Worm (Caenorhabditis elegans) whole organism, young adult: ENCODE data around the gene str-19.

Experiments
- B0261.1 ChIP-seq: sonication (generic microtip); optimal IDR thresholded peaks from 2 replicates; lab custom pipeline; 2016; ENCODE audit warnings: mild to moderate bottlenecking, missing genetic modification characterization, moderate library complexity, missing compliant biosample characterization
- F10E7.11 ChIP-seq: sonication (generic microtip); optimal IDR thresholded peaks from 2 replicates; lab custom pipeline; 2017; ENCODE audit warnings: mild to moderate bottlenecking, missing genetic modification characterization, moderate library complexity, missing compliant biosample characterization
- F22D6.2 ChIP-seq: sonication (generic microtip); optimal IDR thresholded peaks from 2 replicates; lab custom pipeline; 2016; ENCODE audit warnings: mild to moderate bottlenecking, missing genetic modification characterization, missing compliant biosample characterization
- F37B4.10 ChIP-seq: fragments of 200-800 bp; sonication (Bioruptor generic); IDR thresholded peaks from 2 replicates; pipeline ENCODE4 v1.3.6; 2022; ENCODE audit warnings: missing genetic modification characterization, missing compliant biosample characterization
- F49E8.2 ChIP-seq: sonication (generic microtip); optimal IDR thresholded peaks from 3 replicates; lab custom pipeline; 2017; ENCODE audit warnings: missing genetic modification characterization, mild to moderate bottlenecking, missing compliant biosample characterization, antibody characterized with exemption, moderate library complexity; ENCODE audit not compliant: insufficient read depth
- F52B5.7 ChIP-seq: sonication (generic microtip); optimal IDR thresholded peaks from 2 replicates; lab custom pipeline; 2016; ENCODE audit warnings: mild to moderate bottlenecking, missing genetic modification characterization, missing compliant biosample characterization
- F57C9.4 ChIP-seq: sonication (generic microtip); optimal IDR thresholded peaks from 2 replicates; lab custom pipeline; 2017; ENCODE audit warnings: mild to moderate bottlenecking, missing genetic modification characterization, missing compliant biosample characterization
- K11D2.4 ChIP-seq: fragments of 200-800 bp; sonication (Bioruptor generic); IDR thresholded peaks from 2 replicates; pipeline ENCODE4 v1.3.6; 2022; ENCODE audit warnings: missing genetic modification reagents, missing genetic modification characterization, missing compliant biosample characterization
- T07F8.4 ChIP-seq: sonication (generic microtip); optimal IDR thresholded peaks from 2 replicates; lab custom pipeline; 2016; ENCODE audit warnings: mild to moderate bottlenecking, missing genetic modification characterization, moderate library complexity, missing compliant biosample characterization
- ZK185.1 ChIP-seq: sonication (generic microtip); optimal IDR thresholded peaks from 2 replicates; lab custom pipeline; 2016; ENCODE audit warnings: mild to moderate bottlenecking, missing genetic modification characterization, missing compliant biosample characterization; ENCODE audit not compliant: poor library complexity, severe bottlenecking
- akir-1 ChIP-seq: fragments of 200-800 bp; sonication (Bioruptor generic); optimal IDR thresholded peaks from 2 replicates; lab custom pipeline; 2018; ENCODE audit warnings: mild to moderate bottlenecking, missing genetic modification characterization, moderate library complexity, missing compliant biosample characterization
- aptf-2 ChIP-seq: fragments of 200-800 bp; sonication (Bioruptor generic); conservative IDR thresholded peaks from 2 replicates; pipeline ENCODE4 v1.3.6; 2022; ENCODE audit warnings: missing genetic modification reagents, missing genetic modification characterization, missing compliant biosample characterization
- attf-3 ChIP-seq: fragments of 200-800 bp; sonication (Bioruptor generic); conservative IDR thresholded peaks from 2 replicates; pipeline ENCODE4 v1.3.6; 2022; ENCODE audit warnings: missing genetic modification reagents, missing genetic modification characterization, missing compliant biosample characterization
- attf-6 ChIP-seq: fragments of 200-800 bp; sonication (Bioruptor generic); IDR thresholded peaks from 2 replicates; pipeline ENCODE4 v1.3.6; 2022; ENCODE audit warnings: missing genetic modification reagents, missing genetic modification characterization, missing compliant biosample characterization
- bed-1 ChIP-seq: fragments of 200-800 bp; sonication (Bioruptor generic); IDR thresholded peaks from 2 replicates; pipeline ENCODE4 v1.3.6; 2022; ENCODE audit warnings: missing genetic modification reagents, missing genetic modification characterization, missing compliant biosample characterization
- bed-2 ChIP-seq: fragments of 200-800 bp; sonication (Bioruptor generic); IDR thresholded peaks from 2 replicates; pipeline ENCODE4 v1.3.6; 2022; ENCODE audit warnings: missing genetic modification reagents, missing genetic modification characterization, missing compliant biosample characterization
- cebp-1 ChIP-seq, 2 experiments: fragments of 200-800 bp in 1 of 2; sonication (Bioruptor generic) in 1 of 2; sonication (generic microtip) in 1 of 2; IDR thresholded peaks in 1 of 2; optimal IDR thresholded peaks in 1 of 2; 2 replicates each; pipeline versions ENCODE4 v1.3.6 to Lab custom; 2017 to 2022; ENCODE audit warnings: missing compliant biosample characterization in 2 of 2, missing genetic modification characterization in 2 of 2, mild to moderate bottlenecking in 1 of 2, missing genetic modification reagents in 1 of 2, moderate library complexity in 1 of 2
- cebp-2 ChIP-seq: fragments of 200-800 bp; sonication (Bioruptor generic); IDR thresholded peaks from 2 replicates; pipeline ENCODE4 v1.3.6; 2022; ENCODE audit warnings: missing genetic modification characterization, missing compliant biosample characterization
- ceh-27 ChIP-seq: fragments of 200-800 bp; sonication (Bioruptor generic); optimal IDR thresholded peaks from 2 replicates; lab custom pipeline; 2018; ENCODE audit warnings: mild to moderate bottlenecking, missing genetic modification characterization, moderate library complexity, missing compliant biosample characterization
- ceh-58 ChIP-seq: fragments of 200-800 bp; sonication (Bioruptor generic); IDR thresholded peaks from 2 replicates; pipeline ENCODE4 v1.3.6; 2022; ENCODE audit warnings: missing genetic modification characterization, missing compliant biosample characterization
- ceh-91 ChIP-seq: fragments of 200-800 bp; sonication (Bioruptor generic); IDR thresholded peaks from 2 replicates; pipeline ENCODE4 v1.3.6; 2022; ENCODE audit warnings: missing genetic modification reagents, missing genetic modification characterization, missing compliant biosample characterization
- dpl-1 ChIP-seq: fragments of 150-350 bp; optimal IDR thresholded peaks from 2 replicates; lab custom pipeline; 2014; ENCODE audit warnings: missing biosample characterization, missing genetic modification reagents, missing genetic modification characterization
- egrh-3 ChIP-seq: fragments of 200-800 bp; sonication (Bioruptor generic); IDR thresholded peaks from 2 replicates; pipeline ENCODE4 v1.3.6; 2022; ENCODE audit warnings: missing genetic modification reagents, missing genetic modification characterization, missing compliant biosample characterization
- fkh-3 ChIP-seq: sonication (generic microtip); optimal IDR thresholded peaks from 2 replicates; lab custom pipeline; 2016; ENCODE audit warnings: mild to moderate bottlenecking, missing genetic modification characterization, missing compliant biosample characterization
- gei-17 ChIP-seq: fragments of 200-800 bp; sonication (Bioruptor generic); optimal IDR thresholded peaks from 2 replicates; lab custom pipeline; 2018; ENCODE audit warnings: mild to moderate bottlenecking, missing genetic modification characterization, missing compliant biosample characterization
- him-1 ChIP-seq: sonication (generic microtip); optimal IDR thresholded peaks from 2 replicates; lab custom pipeline; 2016; ENCODE audit warnings: missing genotype, missing genetic modification reagents, missing genetic modification characterization, missing compliant biosample characterization
- hmg-1.2 ChIP-seq: fragments of 200-800 bp; sonication (Bioruptor generic); IDR thresholded peaks from 2 replicates; pipeline ENCODE4 v1.3.6; 2022; ENCODE audit warnings: missing genetic modification reagents, missing genetic modification characterization, missing compliant biosample characterization
- lag-1 ChIP-seq: fragments of 200-800 bp; sonication (Bioruptor generic); IDR thresholded peaks from 2 replicates; pipeline ENCODE4 v1.3.6; 2022; ENCODE audit warnings: missing genetic modification reagents, missing genetic modification characterization, missing compliant biosample characterization
- lin-35 ChIP-seq, 3 experiments: fragments of 150-350 bp in 2 of 3; sonication (generic microtip) in 1 of 3; optimal IDR thresholded peaks; 2 replicates each; lab custom pipeline; 2014 to 2018; ENCODE audit warnings: missing biosample characterization in 3 of 3, missing genetic modification characterization in 3 of 3, missing genetic modification reagents in 3 of 3
- lin-40 ChIP-seq: sonication (generic microtip); optimal IDR thresholded peaks from 2 replicates; lab custom pipeline; 2016; ENCODE audit warnings: missing genetic modification characterization, mild to moderate bottlenecking, missing compliant biosample characterization, missing genotype, missing genetic modification reagents
- madf-10 ChIP-seq: sonication (generic microtip); optimal IDR thresholded peaks from 2 replicates; lab custom pipeline; 2016; ENCODE audit warnings: mild to moderate bottlenecking, missing genetic modification characterization, missing compliant biosample characterization
- madf-8 ChIP-seq: fragments of 200-800 bp; sonication (Bioruptor generic); conservative IDR thresholded peaks from 2 replicates; pipeline ENCODE4 v1.3.6; 2022; ENCODE audit warnings: missing genetic modification reagents, missing genetic modification characterization, missing compliant biosample characterization
- mcd-1 ChIP-seq: fragments of 200-800 bp; sonication (Bioruptor generic); IDR thresholded peaks from 2 replicates; pipeline ENCODE4 v1.3.6; 2022; ENCODE audit warnings: missing genetic modification reagents, missing genetic modification characterization, missing compliant biosample characterization
- mes-4 ChIP-seq: sonication (generic microtip); optimal IDR thresholded peaks from 2 replicates; lab custom pipeline; 2016; ENCODE audit warnings: missing genotype, missing genetic modification characterization, missing compliant biosample characterization
- mxl-1 ChIP-seq: sonication (generic microtip); optimal IDR thresholded peaks from 2 replicates; lab custom pipeline; 2016; ENCODE audit warnings: missing genetic modification characterization, missing compliant biosample characterization
- nfya-2 ChIP-seq: fragments of 200-800 bp; sonication (Bioruptor generic); IDR thresholded peaks from 2 replicates; pipeline ENCODE4 v1.3.6; 2022; ENCODE audit warnings: missing genetic modification reagents, missing genetic modification characterization, missing compliant biosample characterization
- nhr-179 ChIP-seq: sonication (generic microtip); optimal IDR thresholded peaks from 2 replicates; lab custom pipeline; 2016; ENCODE audit warnings: mild to moderate bottlenecking, missing genetic modification characterization, missing compliant biosample characterization
- nhr-80 ChIP-seq: sonication (generic microtip); optimal IDR thresholded peaks from 2 replicates; lab custom pipeline; 2016; ENCODE audit warnings: missing genetic modification characterization, missing compliant biosample characterization
- pha-4 ChIP-seq: fragments of 150-350 bp; sonication (generic microtip); optimal IDR thresholded peaks from 2 replicates; lab custom pipeline; 2014; ENCODE audit warnings: missing biosample characterization, missing genetic modification reagents, missing genetic modification characterization
- rec-8 ChIP-seq, 2 experiments: sonication (generic microtip); optimal IDR thresholded peaks; 2 replicates each; lab custom pipeline; 2016; ENCODE audit warnings: mild to moderate bottlenecking in 2 of 2, missing genetic modification characterization in 2 of 2, missing genetic modification reagents in 2 of 2, missing genotype in 2 of 2, missing biosample characterization in 1 of 2, missing compliant biosample characterization in 1 of 2, moderate library complexity in 1 of 2
- repo-1 ChIP-seq: sonication (generic microtip); optimal IDR thresholded peaks from 2 replicates; lab custom pipeline; 2017; ENCODE audit warnings: mild to moderate bottlenecking, missing genetic modification characterization, missing compliant biosample characterization
- snpc-4 ChIP-seq, 5 experiments: fragments of 150-350 bp in 1 of 5; sonication (generic microtip) in 4 of 5; optimal IDR thresholded peaks; 2 replicates each; lab custom pipeline; 2014 to 2018; ENCODE audit warnings: missing genetic modification characterization in 5 of 5, missing biosample characterization in 3 of 5, antibody characterized with exemption in 2 of 5, mild to moderate bottlenecking in 2 of 5, missing compliant biosample characterization in 2 of 5, missing genotype in 2 of 5, moderate library complexity in 2 of 5, missing genetic modification reagents in 1 of 5
- tlf-1 ChIP-seq: fragments of 200-800 bp; sonication (Bioruptor generic); optimal IDR thresholded peaks from 2 replicates; lab custom pipeline; 2018; ENCODE audit warnings: mild to moderate bottlenecking, missing genetic modification characterization, missing compliant biosample characterization
- unc-130 ChIP-seq: sonication (generic microtip); optimal IDR thresholded peaks from 2 replicates; lab custom pipeline; 2016; ENCODE audit warnings: missing genetic modification reagents, missing genetic modification characterization, missing compliant biosample characterization
- ztf-26 ChIP-seq: sonication (generic microtip); optimal IDR thresholded peaks from 2 replicates; lab custom pipeline; 2017; ENCODE audit warnings: missing genetic modification characterization, missing compliant biosample characterization
- ztf-3 ChIP-seq: fragments of 200-800 bp; sonication (Bioruptor generic); optimal IDR thresholded peaks from 2 replicates; lab custom pipeline; 2018; ENCODE audit warnings: mild to moderate bottlenecking, missing genetic modification characterization, missing compliant biosample characterization
- ztf-6 ChIP-seq: fragments of 200-800 bp; sonication (Bioruptor generic); IDR thresholded peaks from 2 replicates; pipeline ENCODE4 v1.3.6; 2022; ENCODE audit warnings: missing genetic modification reagents, missing genetic modification characterization, missing compliant biosample characterization

The str-19 gene

ce11 chrV:15766122-15766594 lies 21.9 kb upstream of the str-19 start, which contains the start of the genes haf-3 and F57A10.2 (continued):
- TF ChIP-seq cebp-1 (GFP tag; IDR thresholded peaks at IDR 0.05; lab: Robert Waterston, UW), result no peak
- TF ChIP-seq cebp-1 (tag; optimal IDR thresholded peaks at IDR 0.05; lab: Kevin White, UChicago), result peak; percentile 81
- no peak for TF ChIP-seq rec-8 (tag; optimal IDR thresholded peaks at IDR 0.05; lab: Kevin White, UChicago)
- peak; percentile 88 for TF ChIP-seq tlf-1 (GFP tag; lab: Kevin White, UChicago)
- TF ChIP-seq K11D2.4 (GFP tag; lab: Robert Waterston, UW), result peak; percentile 81
- TF ChIP-seq hmg-1.2, result peak; percentile 57
- peak; percentile 65 for TF ChIP-seq him-1
- TF ChIP-seq aptf-2 (GFP tag; lab: Robert Waterston, UW), result no peak
- peak; percentile 81 to 97 (median 92) for TF ChIP-seq lin-35 (GFP tag; optimal IDR thresholded peaks at IDR 0.05; lab: Kevin White, UChicago)
- TF ChIP-seq dpl-1 (GFP tag; lab: Kevin White, UChicago), result peak; percentile 97
- peak; percentile 70 for TF ChIP-seq attf-3 (GFP tag; lab: Robert Waterston, UW)
- peak; percentile 67 for TF ChIP-seq ceh-91 (GFP tag; lab: Robert Waterston, UW)
- no peak for TF ChIP-seq F52B5.7 (tag; lab: Kevin White, UChicago)
- TF ChIP-seq ztf-6 (GFP tag; lab: Robert Waterston, UW), result no peak
- peak; percentile 93 for TF ChIP-seq lin-40
- peak; percentile 75 for TF ChIP-seq ZK185.1 (tag; lab: Kevin White, UChicago)
- no peak for TF ChIP-seq fkh-3 (tag; lab: Kevin White, UChicago)
- TF ChIP-seq F49E8.2 (tag; lab: Kevin White, UChicago), result peak; percentile 35
- TF ChIP-seq mcd-1 (GFP tag; lab: Robert Waterston, UW), result peak; percentile 92
- TF ChIP-seq unc-130, result no peak
- no peak for TF ChIP-seq akir-1
- no peak for TF ChIP-seq lag-1 (GFP tag; lab: Robert Waterston, UW)
- no peak for TF ChIP-seq egrh-3 (GFP tag; lab: Robert Waterston, UW)
- no peak for TF ChIP-seq F57C9.4
- TF ChIP-seq mxl-1 (tag; lab: Kevin White, UChicago), result no peak
- TF ChIP-seq bed-2, result no peak
- peak; percentile 36 for TF ChIP-seq snpc-4 (GFP tag; optimal IDR thresholded peaks at IDR 0.05; lab: Kevin White, UChicago)
- TF ChIP-seq snpc-4 (tag; optimal IDR thresholded peaks at IDR 0.05; lab: Kevin White, UChicago), result peak; percentile 70 to 86 (median 81)
- TF ChIP-seq madf-8 (GFP tag; lab: Robert Waterston, UW), result peak; percentile 62
- TF ChIP-seq attf-6 (GFP tag; lab: Robert Waterston, UW), result peak; percentile 84
- no peak for TF ChIP-seq F10E7.11 (tag; lab: Kevin White, UChicago)
- TF ChIP-seq nhr-179 (tag; lab: Kevin White, UChicago), result no peak
- TF ChIP-seq B0261.1 (tag; lab: Kevin White, UChicago), result peak; percentile 34
- no peak for TF ChIP-seq T07F8.4
- peak; percentile 48 for TF ChIP-seq gei-17 (GFP tag; lab: Kevin White, UChicago)

ce11 chrV:15758449-15758848 lies 14.2 kb upstream of the str-19 start, which contains the start of gene str-9:
TSS of gene str-9 (plus strand) at chrV:15758749.
- no peak for TF ChIP-seq ceh-27 (GFP tag; lab: Kevin White, UChicago)
- no peak for TF ChIP-seq mcd-1 (GFP tag; lab: Robert Waterston, UW)
- TF ChIP-seq repo-1 (tag; lab: Kevin White, UChicago), result no peak
- TF ChIP-seq ztf-26 (tag; lab: Kevin White, UChicago), result no peak
- TF ChIP-seq nhr-80 (tag; lab: Kevin White, UChicago), result no peak
- TF ChIP-seq cebp-2, result no peak
- TF ChIP-seq nhr-179 (tag; lab: Kevin White, UChicago), result no peak
- TF ChIP-seq F37B4.10 (GFP tag; lab: Robert Waterston, UW), result no peak
- no peak for TF ChIP-seq mes-4
- TF ChIP-seq ztf-3 (GFP tag; lab: Kevin White, UChicago), result no peak
- TF ChIP-seq snpc-4 (GFP tag; optimal IDR thresholded peaks at IDR 0.05; lab: Kevin White, UChicago), result no peak
- no peak for TF ChIP-seq snpc-4 (tag; optimal IDR thresholded peaks at IDR 0.05; lab: Kevin White, UChicago)
- no peak for TF ChIP-seq bed-1 (GFP tag; lab: Robert Waterston, UW)
- no peak for TF ChIP-seq madf-10 (tag; lab: Kevin White, UChicago)
- no peak for TF ChIP-seq nfya-2 (GFP tag; lab: Robert Waterston, UW)
- no peak for TF ChIP-seq attf-6 (GFP tag; lab: Robert Waterston, UW)
- no peak for TF ChIP-seq lin-40
- TF ChIP-seq F22D6.2 (tag; lab: Kevin White, UChicago), result no peak
- TF ChIP-seq pha-4 (tag; lab: Kevin White, UChicago), result no peak
- TF ChIP-seq ZK185.1 (tag; lab: Kevin White, UChicago), result no peak
- TF ChIP-seq ceh-58 (GFP tag; lab: Robert Waterston, UW), result no peak
